Fruit fly (Drosophila melanogaster): ENCODE data around the gene bocks.
A peak's percentile ranks its signal among the peaks of the same experiment; 100 is the strongest.

bocks gene

dm6 chr3R:9586663-9587248 is 4.0 kb downstream of the bocks start, which contains the start of gene P58IPK (continued):
- TF ChIP-seq Vsx1 (GFP tag; optimal IDR thresholded peaks at IDR 0.05) (no peak), sens-2 (GFP tag; IDR thresholded peaks at IDR 0.05) (no peak), dysf (GFP tag; IDR thresholded peaks at IDR 0.05) (peak; percentile 54; the same call in 2 of the 3 replicates), grn (GFP tag; optimal IDR thresholded peaks at IDR 0.05) (peak; percentile 6), E2f1 (GFP tag; IDR thresholded peaks at IDR 0.05) (0 out of 2 replicates have a peak, but pooled peaks have one; percentile 21), Med (GFP tag) (peak; percentile 97), CG13424 (tag; optimal IDR thresholded peaks at IDR 0.05) (peak; percentile 62), CG10366 (GFP tag; IDR thresholded peaks at IDR 0.05) (peak; percentile 56), klu (GFP tag; IDR thresholded peaks at IDR 0.05) (peak; percentile 63; the same call in 1 of the 2 replicates), ci (GFP tag; IDR thresholded peaks at IDR 0.05) (peak; percentile 66; the same call in 2 of the 3 replicates), sr (GFP tag; IDR thresholded peaks at IDR 0.05) (peak; percentile 71), pan (optimal IDR thresholded peaks at IDR 0.05) (no peak), pan (GFP tag; optimal IDR thresholded peaks at IDR 0.05 in 1 of 2, IDR thresholded peaks at IDR 0.05 in 1 of 2) (peak in 1 of 2 experiments; percentile 44), CG42726 (GFP tag; IDR thresholded peaks at IDR 0.05; ENCODE audit: partially characterized antibody) (peak; percentile 96), ap (GFP tag; IDR thresholded peaks at IDR 0.05) (0 out of 2 replicates have a peak, but pooled peaks have one; percentile 9), CG2202 (tag; optimal IDR thresholded peaks at IDR 0.05) (no peak), CG4282 (GFP tag; optimal IDR thresholded peaks at IDR 0.05) (peak; percentile 0), gcm (GFP tag; optimal IDR thresholded peaks at IDR 0.05) (no peak), CG4328 (GFP tag; optimal IDR thresholded peaks at IDR 0.05) (no peak), fd102C (GFP tag; optimal IDR thresholded peaks at IDR 0.05) (no peak), croc (GFP tag; conservative IDR thresholded peaks at IDR 0.05) (peak; percentile 16; the same call in 1 of the 3 replicates), prd (optimal IDR thresholded peaks at IDR 0.05) (no peak), prd (GFP tag; IDR thresholded peaks at IDR 0.05) (peak; percentile 73), Hr78 (GFP tag; optimal IDR thresholded peaks at IDR 0.05) (no peak), YL-1 (GFP tag; optimal IDR thresholded peaks at IDR 0.05) (peak; percentile 73), CG3407 (GFP tag; optimal IDR thresholded peaks at IDR 0.05) (no peak), CG2875 (GFP tag; optimal IDR thresholded peaks at IDR 0.05) (no peak), exex (tag; optimal IDR thresholded peaks at IDR 0.05) (peak; percentile 24), Hsf (GFP tag; optimal IDR thresholded peaks at IDR 0.05) (peak; percentile 66), Spps (tag; optimal IDR thresholded peaks at IDR 0.05) (no peak), CG8290 (GFP tag; optimal IDR thresholded peaks at IDR 0.05) (peak; percentile 40), CG8290 (tag; optimal IDR thresholded peaks at IDR 0.05) (peak in 1 of 2 experiments; percentile 87), sna (GFP tag; IDR thresholded peaks at IDR 0.05; ENCODE audit: partially characterized antibody) (peak; percentile 92), CG15269 (tag; optimal IDR thresholded peaks at IDR 0.05) (peak; percentile 48), Scr (GFP tag; IDR thresholded peaks at IDR 0.05; ENCODE audit: partially characterized antibody) (peak; percentile 92), ro (GFP tag; IDR thresholded peaks at IDR 0.05) (no peak), fd3F (GFP tag; optimal IDR thresholded peaks at IDR 0.05) (no peak), Abd-B (GFP tag; optimal IDR thresholded peaks at IDR 0.05) (peak; percentile 53), gsb-n (tag; optimal IDR thresholded peaks at IDR 0.05) (no peak), CG1529 (GFP tag; optimal IDR thresholded peaks at IDR 0.05) (no peak), Hr51 (GFP tag; optimal IDR thresholded peaks at IDR 0.05) (peak in 1 of 2 experiments; percentile 78), CG3847 (GFP tag; IDR thresholded peaks at IDR 0.05) (peak; percentile 77), CG17328 (GFP tag; IDR thresholded peaks at IDR 0.05) (peak; percentile 53; the same call in 1 of the 2 replicates), bbx (GFP tag; IDR thresholded peaks at IDR 0.05; ENCODE audit: partially characterized antibody) (peak; percentile 95), CG12942 (GFP tag; optimal IDR thresholded peaks at IDR 0.05) (peak; percentile 47), CG8359 (GFP tag; optimal IDR thresholded peaks at IDR 0.05; ENCODE audit: borderline replicate concordance) (no peak), vnd (GFP tag; IDR thresholded peaks at IDR 0.05; ENCODE audit: partially characterized antibody) (peak; percentile 90), amos (GFP tag; IDR thresholded peaks at IDR 0.05; ENCODE audit: partially characterized antibody) (peak; percentile 97), Fer3 (tag; optimal IDR thresholded peaks at IDR 0.05) (peak; percentile 45)

Measured in whole organism, embryonic.